Worm (Caenorhabditis elegans): ENCODE measurements around the gene ugt-46.

The ugt-46 gene

ce11 chrX:535728-536127, 5.6 kb upstream of the ugt-46 start, which contains the start of gene F28C10.3 (continued):
- peak; percentile 24 for TF ChIP-seq ztf-26 (tag; optimal IDR thresholded peaks at IDR 0.05)
- TF ChIP-seq atf-7 (tag; optimal IDR thresholded peaks at IDR 0.05): peak; percentile 60
- TF ChIP-seq Y53G8AR.9 (GFP tag; conservative IDR thresholded peaks at IDR 0.05): no peak
- TF ChIP-seq madf-3 (GFP tag; IDR thresholded peaks at IDR 0.05): no peak
- peak; percentile 28 for TF ChIP-seq attf-5 (GFP tag; optimal IDR thresholded peaks at IDR 0.05)
- no peak for TF ChIP-seq nhr-120 (GFP tag; IDR thresholded peaks at IDR 0.05)
- no peak for TF ChIP-seq F57A8.1 (GFP tag; optimal IDR thresholded peaks at IDR 0.05)
- no peak for TF ChIP-seq snpc-3.4 (tag; optimal IDR thresholded peaks at IDR 0.05)
- no peak for TF ChIP-seq lin-54 (GFP tag; optimal IDR thresholded peaks at IDR 0.05)
- no peak for TF ChIP-seq him-1 (tag; optimal IDR thresholded peaks at IDR 0.05)
- TF ChIP-seq nhr-80 (tag; optimal IDR thresholded peaks at IDR 0.05): no peak
- TF ChIP-seq unc-62 (GFP tag; optimal IDR thresholded peaks at IDR 0.05): peak; percentile 5
- TF ChIP-seq mel-28 (tag; optimal IDR thresholded peaks at IDR 0.05; ENCODE audit: borderline replicate concordance): no peak
- TF ChIP-seq F10E7.11 (tag; optimal IDR thresholded peaks at IDR 0.05): no peak
- peak; percentile 38 for TF ChIP-seq ZK185.1 (tag; optimal IDR thresholded peaks at IDR 0.05; ENCODE audit: poor library complexity, severe bottlenecking)

ce11 chrX:530909-531308, 820 bp upstream of the ugt-46 start, which contains the start of gene B0310.6:
Gene B0310.6 (minus strand): TSS chrX:531009.
- TF ChIP-seq ceh-100 (GFP tag; IDR thresholded peaks at IDR 0.05): no peak
- TF ChIP-seq gei-17 (GFP tag; optimal IDR thresholded peaks at IDR 0.05): no peak
- TF ChIP-seq Y95B8A.8 (GFP tag; IDR thresholded peaks at IDR 0.05): no peak
- TF ChIP-seq zim-3 (tag; optimal IDR thresholded peaks at IDR 0.05): no peak
- TF ChIP-seq rcor-1 (GFP tag; IDR thresholded peaks at IDR 0.05): no peak
- no peak for TF ChIP-seq bed-2 (GFP tag; IDR thresholded peaks at IDR 0.05)
- TF ChIP-seq B0261.1 (tag; optimal IDR thresholded peaks at IDR 0.05): no peak
- no peak for TF ChIP-seq ceh-27 (GFP tag; optimal IDR thresholded peaks at IDR 0.05)
- no peak for TF ChIP-seq ztf-26 (tag; optimal IDR thresholded peaks at IDR 0.05)
- TF ChIP-seq pha-4 (tag; optimal IDR thresholded peaks at IDR 0.05): no peak
- no peak for TF ChIP-seq sptf-2 (GFP tag; optimal IDR thresholded peaks at IDR 0.05)
- no peak for TF ChIP-seq chd-7 (tag; optimal IDR thresholded peaks at IDR 0.05)
- TF ChIP-seq ceh-58 (GFP tag; IDR thresholded peaks at IDR 0.05): no peak
- TF ChIP-seq Y79H2A.3 (GFP tag; conservative IDR thresholded peaks at IDR 0.05): no peak
- no peak for TF ChIP-seq lag-1 (GFP tag; IDR thresholded peaks at IDR 0.05)
- TF ChIP-seq Y56A3A.18 (GFP tag; IDR thresholded peaks at IDR 0.05): no peak
- TF ChIP-seq hmg-1.2 (GFP tag; IDR thresholded peaks at IDR 0.05): no peak
- no peak for TF ChIP-seq lin-54 (GFP tag; optimal IDR thresholded peaks at IDR 0.05)
- TF ChIP-seq mcd-1 (GFP tag; IDR thresholded peaks at IDR 0.05): no peak

- no peak for TF ChIP-seq chd-7 (tag; optimal IDR thresholded peaks at IDR 0.05)
- TF ChIP-seq sptf-2 (GFP tag; optimal IDR thresholded peaks at IDR 0.05): no peak
- TF ChIP-seq D2030.7 (GFP tag; IDR thresholded peaks at IDR 0.05): no peak
- no peak for TF ChIP-seq dox-1 (GFP tag; IDR thresholded peaks at IDR 0.05)
- no peak for TF ChIP-seq dpff-1 (tag; optimal IDR thresholded peaks at IDR 0.05)
- TF ChIP-seq hlh-12 (tag; optimal IDR thresholded peaks at IDR 0.05): no peak
Measured at ce11 chrX:529386-529785, 703 bp downstream of the ugt-46 start.

- no peak for TF ChIP-seq lin-26 (GFP tag; IDR thresholded peaks at IDR 0.05)
- no peak for TF ChIP-seq madf-6 (GFP tag; IDR thresholded peaks at IDR 0.05)
- no peak for TF ChIP-seq tbp1 (GFP tag; optimal IDR thresholded peaks at IDR 0.05)
- peak; percentile 61; the same call in 1 of the 2 replicates for TF ChIP-seq zfh-2 (GFP tag; conservative IDR thresholded peaks at IDR 0.05)
- TF ChIP-seq F39B2.1 (GFP tag; IDR thresholded peaks at IDR 0.05): no peak
Measured at ce11 chrX:528761-529160, 1.3 kb downstream of the ugt-46 start.

Data from whole organism, young adult.